Fruit fly (Drosophila melanogaster) S2 (cell line): ENCODE data around the gene hng3.
A peak's percentile ranks its signal among the peaks of the same experiment; 100 is the strongest.

Experiments
- CG8478 ChIP-seq: fragments of >200 bp; optimal IDR thresholded peaks from 2 replicates; lab custom pipeline; 2018
- CTCF ChIP-seq, 2 experiments: fragments of >200 bp; optimal IDR thresholded peaks; 2 replicates each; lab custom pipeline; 2018

Gene hng3

DNA sequence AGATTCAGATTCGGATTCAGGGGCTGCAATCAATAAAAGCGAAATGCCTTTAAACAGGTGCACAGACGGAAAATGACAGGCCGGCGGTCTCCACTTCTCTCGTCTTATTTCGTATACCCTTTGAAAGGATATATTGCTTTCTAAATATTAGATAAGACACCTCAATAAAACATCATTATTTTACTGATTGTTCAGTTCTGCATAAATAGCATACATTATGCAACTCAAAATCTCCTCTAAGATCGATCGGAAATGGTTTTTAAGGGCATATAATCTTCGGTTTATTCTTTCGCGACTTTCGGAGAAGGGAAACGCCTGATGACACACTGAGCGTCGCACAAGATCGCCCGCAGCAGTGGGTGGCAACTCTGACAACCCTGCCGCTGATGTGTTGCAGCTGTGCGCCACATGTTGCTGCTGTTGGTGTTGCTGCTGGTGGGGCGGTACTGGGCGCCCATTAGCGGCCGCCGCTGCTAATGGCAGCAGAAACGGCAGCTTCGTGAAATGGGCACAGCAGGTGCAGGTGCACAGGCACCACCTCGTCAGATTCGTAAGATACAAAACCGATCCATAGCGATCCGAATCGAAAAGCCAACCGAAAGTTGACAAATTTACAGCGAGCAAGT lies 30.6 kb upstream of the hng3 start:
- no peak for TF ChIP-seq CG8478 (lab: Kevin White, UChicago)
- TF ChIP-seq CTCF (optimal IDR thresholded peaks at IDR 0.05; lab: Kevin White, UChicago), result no peak

DNA sequence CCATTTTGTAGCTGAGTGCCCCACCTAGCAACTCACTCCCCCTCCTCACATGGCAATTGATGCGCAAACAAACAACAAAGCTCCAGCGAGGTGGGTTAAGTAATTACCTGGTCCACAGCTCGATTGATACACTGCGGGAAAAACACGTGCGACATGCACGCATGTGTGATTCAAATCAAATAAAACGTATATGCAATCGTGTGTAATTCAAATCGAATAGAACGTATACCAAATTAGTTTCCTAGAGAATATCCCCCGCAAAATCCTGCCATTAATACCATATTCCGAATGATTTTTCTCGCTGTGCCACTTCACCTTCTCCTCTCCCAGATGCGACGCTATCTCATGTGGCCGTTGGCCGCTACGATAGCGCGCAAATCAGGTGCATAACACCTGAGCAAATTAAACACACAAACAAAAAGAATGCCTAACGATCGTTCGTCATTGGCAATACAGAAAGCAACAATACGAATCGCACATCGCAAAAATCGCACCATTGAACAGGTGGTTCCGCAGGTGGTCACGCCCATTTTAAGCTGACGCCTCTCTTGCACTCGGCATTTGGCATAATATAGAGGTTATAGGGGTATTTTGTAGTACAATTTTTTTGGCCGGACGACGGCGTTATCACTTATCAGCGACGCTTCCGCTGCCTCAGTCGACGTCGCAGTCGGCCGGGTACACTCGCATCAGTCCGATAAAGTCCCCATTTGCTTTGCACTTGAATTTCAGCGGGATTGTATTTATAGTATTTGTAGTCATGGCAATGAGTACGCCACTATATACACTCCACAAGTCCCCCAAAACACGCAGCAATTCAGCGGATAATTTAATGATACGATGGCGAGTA lies 29.0 kb upstream of the hng3 start:
- TF ChIP-seq CTCF (optimal IDR thresholded peaks at IDR 0.05; lab: Kevin White, UChicago), result no peak
- no peak for TF ChIP-seq CG8478 (lab: Kevin White, UChicago)

DNA sequence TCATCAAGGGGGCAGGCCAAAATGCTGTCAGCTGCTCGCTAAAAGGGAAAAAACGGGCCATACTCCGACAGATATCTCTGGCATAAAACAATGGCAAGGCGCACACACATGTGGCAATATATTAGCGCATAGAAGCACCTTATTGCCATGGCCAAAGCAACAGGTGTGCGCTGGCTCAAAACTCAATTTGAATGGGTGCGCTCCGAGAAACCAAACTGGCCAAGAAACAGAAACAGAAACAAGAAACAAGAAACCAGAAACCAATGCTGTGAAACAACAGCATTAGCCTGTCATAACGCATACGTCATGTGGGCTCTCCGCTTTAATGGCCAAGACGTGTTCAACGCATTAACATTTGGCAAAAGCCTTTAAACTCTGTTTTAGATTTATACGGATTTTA lies 27.6 kb upstream of the hng3 start:
- no peak for TF ChIP-seq CG8478 (lab: Kevin White, UChicago)
- no peak for TF ChIP-seq CTCF (optimal IDR thresholded peaks at IDR 0.05; lab: Kevin White, UChicago)

DNA sequence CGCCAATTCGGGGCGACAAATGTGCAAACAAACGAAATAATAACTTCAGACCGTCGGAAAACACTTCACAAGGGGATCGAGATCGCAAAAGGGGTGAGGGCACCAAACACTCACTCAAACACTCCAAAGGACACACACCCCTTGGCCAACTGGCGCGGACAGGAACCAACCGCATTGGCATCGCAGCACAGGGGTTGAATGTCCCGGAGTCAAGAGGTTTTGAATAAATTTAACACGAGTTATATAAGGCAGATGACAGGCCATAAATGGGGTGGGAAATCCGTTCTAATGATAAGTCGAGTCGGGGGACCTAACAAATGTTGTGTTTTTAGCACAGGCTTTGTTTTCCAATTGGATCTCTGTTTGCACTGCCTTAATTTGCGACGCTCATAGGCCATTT lies 27.2 kb upstream of the hng3 start:
- TF ChIP-seq CG8478 (lab: Kevin White, UChicago), result no peak
- TF ChIP-seq CTCF (optimal IDR thresholded peaks at IDR 0.05; lab: Kevin White, UChicago), result no peak

DNA sequence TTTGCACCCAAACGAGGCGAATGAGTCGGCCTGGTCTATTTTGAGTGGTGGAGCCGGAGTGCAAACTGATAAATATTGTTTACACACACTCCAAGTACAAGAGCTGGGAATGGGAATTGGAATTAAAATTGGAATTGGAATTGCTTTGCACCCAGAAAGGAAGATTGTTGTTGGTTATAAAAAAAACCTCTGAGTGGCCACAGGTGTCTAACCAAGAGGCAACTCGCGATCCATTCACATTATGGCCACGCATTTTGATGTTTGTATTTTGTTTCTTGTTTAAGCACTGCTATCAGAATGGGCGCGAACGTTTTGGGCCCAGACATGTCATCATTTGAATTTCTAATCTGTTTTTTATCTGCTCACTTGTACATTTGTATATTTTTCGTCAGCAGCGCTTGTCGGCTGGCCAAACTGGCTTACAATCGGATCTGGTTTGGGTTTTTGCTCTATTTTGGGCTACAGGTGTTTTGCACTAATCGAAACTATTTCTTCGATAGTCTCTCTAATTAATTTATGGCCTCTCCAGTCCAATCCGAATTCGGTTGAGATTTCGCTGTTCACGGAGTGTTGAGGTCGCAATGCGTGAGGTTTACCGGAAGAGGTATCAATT lies 26.5 kb upstream of the hng3 start:
- TF ChIP-seq CTCF (optimal IDR thresholded peaks at IDR 0.05; lab: Kevin White, UChicago) (no peak), CG8478 (lab: Kevin White, UChicago) (no peak)

DNA sequence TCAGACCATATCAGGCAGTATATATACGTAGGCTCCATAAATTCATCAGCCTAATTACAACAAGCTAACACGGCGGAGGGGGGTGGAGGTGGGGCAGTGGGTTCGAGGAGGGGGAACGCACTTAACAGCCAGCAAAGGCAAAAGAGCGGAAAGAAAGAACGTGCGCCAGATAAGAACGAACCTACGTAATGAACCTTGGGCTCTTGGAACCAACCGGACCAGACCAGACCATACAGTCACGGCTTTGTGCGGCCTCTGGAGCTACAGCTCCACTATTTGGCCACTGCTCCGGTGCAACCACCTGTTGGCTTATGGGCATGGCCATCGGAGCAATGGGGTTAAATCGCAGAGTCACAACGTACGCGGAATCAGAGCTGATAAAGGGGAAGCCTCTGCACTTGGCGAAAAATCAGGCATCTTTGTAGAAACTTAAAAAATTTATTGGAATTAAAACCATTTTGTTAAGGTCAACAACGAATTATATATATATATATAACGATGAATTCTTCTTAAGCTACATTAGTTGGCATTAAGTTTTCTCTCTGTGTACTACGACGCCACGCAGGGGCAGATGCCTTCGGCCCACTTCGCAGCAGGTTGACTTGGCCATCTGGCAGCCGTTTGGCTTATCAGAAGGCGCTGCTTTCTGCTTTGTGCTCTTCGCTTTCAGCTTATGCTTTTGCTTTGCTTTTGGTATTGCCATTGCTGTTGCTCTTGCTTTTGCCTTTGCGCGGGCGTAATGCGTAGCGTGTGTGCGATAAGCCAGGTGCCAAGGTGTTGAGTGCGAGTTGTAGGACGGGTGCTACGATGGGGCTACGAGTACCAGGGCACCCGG lies 25.8 kb upstream of the hng3 start:
- no peak for TF ChIP-seq CTCF (optimal IDR thresholded peaks at IDR 0.05; lab: Kevin White, UChicago)
- TF ChIP-seq CG8478 (lab: Kevin White, UChicago), result no peak

DNA sequence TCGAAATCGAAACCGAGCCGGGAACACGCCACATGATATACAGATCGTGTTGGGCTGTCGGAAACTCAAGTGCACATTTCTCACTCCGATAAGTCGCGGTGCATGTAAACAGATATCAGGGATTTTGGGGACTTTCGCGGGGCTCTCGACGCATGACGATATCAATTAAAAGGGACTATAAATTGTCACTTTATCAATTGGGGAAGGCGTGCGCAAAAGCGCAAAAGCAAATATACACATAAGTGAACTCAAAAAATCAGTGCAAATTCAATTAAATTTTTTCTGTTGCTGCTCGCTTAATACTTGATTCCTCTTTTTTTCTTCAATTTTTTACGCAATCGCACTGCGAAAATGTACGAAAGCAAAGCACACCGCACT lies 25.2 kb upstream of the hng3 start:
- TF ChIP-seq CTCF (optimal IDR thresholded peaks at IDR 0.05; lab: Kevin White, UChicago), result no peak
- no peak for TF ChIP-seq CG8478 (lab: Kevin White, UChicago)

DNA sequence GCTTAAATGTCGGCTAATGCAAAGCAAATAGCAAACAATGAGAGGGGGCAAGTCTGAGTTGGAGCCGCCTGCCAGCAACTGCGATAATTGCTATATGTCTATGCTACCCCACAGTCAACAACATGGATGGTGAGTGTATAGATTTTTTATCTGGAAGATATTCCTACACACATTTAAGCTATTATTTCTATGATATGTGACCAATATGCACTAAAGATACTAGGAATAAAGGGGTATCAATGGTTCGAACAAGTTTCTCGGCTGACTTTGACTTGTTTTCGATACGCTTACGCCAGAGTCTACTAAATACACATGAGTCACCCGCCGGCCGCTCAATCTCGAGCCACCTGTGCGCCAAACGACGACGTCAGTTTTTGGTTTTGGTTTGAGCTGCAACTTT lies 23.7 kb upstream of the hng3 start:
- no peak for TF ChIP-seq CTCF (optimal IDR thresholded peaks at IDR 0.05; lab: Kevin White, UChicago)
- no peak for TF ChIP-seq CG8478 (lab: Kevin White, UChicago)

DNA sequence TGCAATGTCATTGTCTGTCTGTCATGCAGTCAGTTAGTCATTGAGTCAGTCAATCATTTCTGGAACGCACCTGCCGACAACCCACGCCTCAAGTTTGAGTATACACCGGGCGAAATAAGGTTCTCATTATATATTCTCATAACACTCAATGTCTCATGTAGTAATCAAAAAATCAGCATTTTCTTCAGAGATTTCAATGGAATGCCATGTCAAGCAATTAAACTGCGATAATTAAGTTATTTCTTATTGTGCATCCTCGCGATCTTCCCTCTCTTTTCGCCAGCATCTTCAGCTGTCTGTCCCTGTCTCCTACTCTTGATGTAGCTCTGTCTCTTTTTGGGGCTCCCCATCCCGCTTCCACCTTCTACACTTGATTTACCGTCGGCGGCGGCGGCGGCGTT lies 22.0 kb upstream of the hng3 start:
- TF ChIP-seq CTCF (optimal IDR thresholded peaks at IDR 0.05; lab: Kevin White, UChicago), result no peak
- TF ChIP-seq CG8478 (lab: Kevin White, UChicago), result no peak

DNA sequence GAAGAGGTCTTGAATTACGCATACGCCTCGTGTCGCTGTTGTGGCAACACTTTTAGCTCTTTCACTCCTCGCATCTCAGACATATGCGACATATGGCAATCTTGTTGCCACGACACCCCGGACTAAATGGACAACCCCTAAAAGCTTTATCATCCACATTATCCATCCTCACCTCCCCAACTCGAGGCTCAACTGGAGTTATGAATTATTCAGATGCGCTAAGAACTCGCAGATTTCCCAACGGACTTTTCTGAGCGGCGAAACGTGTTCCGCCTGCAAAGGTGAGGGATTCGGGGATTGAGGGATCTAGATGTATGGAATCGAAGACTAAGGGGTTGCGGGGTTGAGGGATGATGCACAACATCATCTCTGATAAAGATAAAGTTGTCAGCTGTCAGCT lies 21.4 kb upstream of the hng3 start:
- TF ChIP-seq CTCF (optimal IDR thresholded peaks at IDR 0.05; lab: Kevin White, UChicago) (no peak), CG8478 (lab: Kevin White, UChicago) (no peak)

DNA sequence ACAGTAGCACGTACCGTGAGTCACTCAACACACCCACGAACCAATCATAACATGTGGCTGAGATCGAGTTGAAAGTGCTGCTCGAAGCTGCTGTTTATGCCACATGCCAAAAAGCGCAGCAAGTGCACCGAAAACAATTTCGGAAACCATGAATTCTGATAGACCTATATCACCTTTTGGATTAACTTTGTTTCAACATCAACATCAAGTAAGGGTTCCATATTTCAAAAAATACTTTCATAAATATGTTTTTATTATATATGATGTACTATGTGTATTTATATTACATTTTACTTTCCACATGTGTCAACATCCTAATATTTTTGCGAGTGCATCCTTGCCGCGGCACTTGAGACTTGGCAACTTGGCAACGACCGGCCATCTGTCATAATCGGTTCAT lies 20.9 kb upstream of the hng3 start:
- TF ChIP-seq CTCF (optimal IDR thresholded peaks at IDR 0.05; lab: Kevin White, UChicago) (no peak), CG8478 (lab: Kevin White, UChicago) (no peak)

DNA sequence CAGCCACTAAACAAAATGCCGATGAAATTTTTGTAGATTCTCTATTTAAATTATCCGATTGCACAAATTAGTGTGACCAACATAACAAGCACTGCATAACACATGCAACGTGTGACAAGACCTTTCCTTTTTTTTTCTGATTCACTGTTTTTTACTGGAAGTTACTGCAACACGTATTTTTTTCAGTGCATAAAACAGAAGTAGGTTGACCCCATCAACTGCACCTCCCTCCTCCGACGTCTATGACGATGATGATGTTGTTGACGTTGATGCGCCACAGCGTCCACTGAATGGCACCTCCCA lies 19.7 kb upstream of the hng3 start:
- TF ChIP-seq CTCF (optimal IDR thresholded peaks at IDR 0.05; lab: Kevin White, UChicago) (no peak), CG8478 (lab: Kevin White, UChicago) (no peak)

DNA sequence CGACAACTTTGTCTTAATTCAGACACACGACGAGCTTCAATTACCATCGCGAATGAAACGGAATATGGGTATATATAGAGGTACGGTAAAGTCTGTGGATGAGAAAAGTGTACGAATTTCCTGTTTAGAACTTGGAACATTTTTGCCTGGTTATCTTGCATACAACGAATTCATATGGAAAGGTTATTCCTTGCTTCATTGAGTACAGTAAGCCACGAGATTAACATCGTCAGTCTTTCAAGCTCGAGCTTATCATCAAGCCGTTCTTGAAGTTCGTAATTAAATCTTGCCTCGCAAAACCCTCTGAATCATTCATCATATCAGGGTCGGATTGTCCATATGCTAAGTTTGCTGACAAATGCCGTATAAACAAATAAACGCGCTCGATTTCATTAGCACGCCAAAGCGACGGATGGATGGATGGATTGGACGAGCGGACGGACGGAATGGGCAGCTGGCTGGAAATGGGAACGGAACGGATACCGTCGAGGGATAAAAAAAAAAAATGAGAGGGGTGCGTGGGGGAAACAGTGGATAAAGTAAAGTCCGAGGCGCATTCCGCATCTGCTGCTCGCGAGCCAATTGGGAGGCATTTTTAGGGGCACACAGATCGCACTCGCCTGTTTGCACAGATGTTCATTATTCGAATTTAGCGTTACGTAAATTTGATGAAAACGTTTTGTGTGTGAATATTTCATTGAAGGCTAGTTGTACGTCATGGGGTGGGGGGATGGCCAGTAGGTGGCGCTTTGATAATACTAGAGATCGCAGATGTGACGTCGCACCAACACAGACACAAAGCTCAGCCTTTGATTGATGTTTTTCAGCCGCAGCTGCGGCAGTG lies 19.1 kb upstream of the hng3 start:
- peak; percentile 58 to 68 for TF ChIP-seq CTCF (optimal IDR thresholded peaks at IDR 0.05; lab: Kevin White, UChicago)
- TF ChIP-seq CG8478 (lab: Kevin White, UChicago), result no peak

DNA sequence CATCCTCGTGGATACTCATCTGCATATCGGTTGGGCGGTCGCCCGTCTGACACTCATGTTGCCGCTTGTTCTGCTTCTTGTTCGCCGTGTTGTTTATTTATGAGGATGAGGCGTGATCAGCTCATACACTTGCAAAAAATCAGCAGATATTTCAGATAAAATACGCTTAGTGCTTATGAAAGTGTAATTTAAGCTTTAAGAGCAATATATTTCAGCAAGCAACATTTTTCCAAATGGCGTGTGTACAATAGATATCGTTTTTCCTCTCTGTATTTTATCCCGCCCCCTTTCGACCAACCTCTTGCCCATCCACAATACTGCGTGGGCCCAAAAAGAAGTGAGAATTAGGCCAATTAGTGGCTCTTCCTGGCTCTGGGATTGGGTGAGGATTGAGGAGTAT lies 16.9 kb upstream of the hng3 start:
- TF ChIP-seq CG8478 (lab: Kevin White, UChicago), result no peak
- no peak for TF ChIP-seq CTCF (optimal IDR thresholded peaks at IDR 0.05; lab: Kevin White, UChicago)
